Worm (Caenorhabditis elegans) whole organism, L2 larva: ENCODE results near the gene inx-8.

Experiments used
- C34F6.9 ChIP-seq: fragments of 150-350 bp; optimal IDR thresholded peaks from 2 replicates; lab custom pipeline; 2014; ENCODE audit warnings: missing biosample characterization, missing genetic modification characterization
- F13H6.1 ChIP-seq: sonication (generic microtip); optimal IDR thresholded peaks from 2 replicates; lab custom pipeline; 2016; ENCODE audit warnings: missing genetic modification characterization, missing compliant biosample characterization
- R02D3.7 ChIP-seq: fragments of 150-350 bp; optimal IDR thresholded peaks from 2 replicates; lab custom pipeline; 2014; ENCODE audit warnings: missing biosample characterization, missing genetic modification characterization
- ZK546.5 ChIP-seq: sonication (generic microtip); optimal IDR thresholded peaks from 2 replicates; lab custom pipeline; 2017; ENCODE audit warnings: missing biosample characterization, missing genetic modification characterization
- alr-1 ChIP-seq: fragments of 150-350 bp; optimal IDR thresholded peaks from 2 replicates; lab custom pipeline; 2014; ENCODE audit warnings: missing biosample characterization, missing genetic modification characterization
- ama-1 ChIP-seq: fragments of 150-350 bp; optimal IDR thresholded peaks from 2 replicates; lab custom pipeline; 2018; ENCODE audit warnings: inconsistent platforms
- blmp-1 ChIP-seq: sonication (generic microtip); optimal IDR thresholded peaks from 2 replicates; lab custom pipeline; 2017; ENCODE audit warnings: missing genetic modification characterization, mild to moderate bottlenecking, missing compliant biosample characterization, antibody characterized with exemption, moderate library complexity; ENCODE audit not compliant: insufficient read depth
- ceh-82 ChIP-seq: fragments of 150-350 bp; optimal IDR thresholded peaks from 2 replicates; lab custom pipeline; 2014; ENCODE audit warnings: missing biosample characterization, missing genetic modification characterization
- crh-2 ChIP-seq: sonication (generic microtip); optimal IDR thresholded peaks from 2 replicates; lab custom pipeline; 2017; ENCODE audit warnings: missing biosample characterization, missing genetic modification characterization
- dmd-4 ChIP-seq: sonication (generic microtip); optimal IDR thresholded peaks from 2 replicates; lab custom pipeline; 2017; ENCODE audit warnings: missing biosample characterization, missing genetic modification characterization
- elt-1 ChIP-seq: fragments of 150-350 bp; optimal IDR thresholded peaks from 2 replicates; lab custom pipeline; 2014; ENCODE audit warnings: missing biosample characterization, missing genetic modification characterization
- elt-3 ChIP-seq: sonication (generic microtip); optimal IDR thresholded peaks from 2 replicates; lab custom pipeline; 2017; ENCODE audit warnings: missing biosample characterization, missing genetic modification characterization
- fos-1 ChIP-seq: fragments of 150-350 bp; optimal IDR thresholded peaks from 2 replicates; lab custom pipeline; 2014; ENCODE audit warnings: missing biosample characterization, missing genetic modification characterization
- gmeb-1 ChIP-seq: fragments of 150-350 bp; optimal IDR thresholded peaks from 2 replicates; lab custom pipeline; 2014; ENCODE audit warnings: missing biosample characterization, missing genetic modification characterization
- lin-11 ChIP-seq: fragments of 150-350 bp; sonication (generic microtip); optimal IDR thresholded peaks from 2 replicates; lab custom pipeline; 2014; ENCODE audit warnings: missing biosample characterization, missing genetic modification characterization, inconsistent platforms, mixed read lengths
- lin-13 ChIP-seq: fragments of 150-350 bp; optimal IDR thresholded peaks from 2 replicates; lab custom pipeline; 2014; ENCODE audit warnings: missing biosample characterization, missing genetic modification reagents, missing genetic modification characterization
- lin-39 ChIP-seq: fragments of 150-350 bp; optimal IDR thresholded peaks from 2 replicates; lab custom pipeline; 2014; ENCODE audit warnings: missing biosample characterization, missing genetic modification reagents, missing genetic modification characterization
- lsy-2 ChIP-seq, 2 experiments: fragments of 150-350 bp in 1 of 2; sonication (generic microtip) in 1 of 2; optimal IDR thresholded peaks; 2 replicates each; lab custom pipeline; 2014 to 2017; ENCODE audit warnings: missing biosample characterization in 2 of 2, missing genetic modification characterization in 2 of 2
- mab-5 ChIP-seq: fragments of 150-350 bp; optimal IDR thresholded peaks from 2 replicates; lab custom pipeline; 2014; ENCODE audit warnings: missing biosample characterization, missing genetic modification characterization
- mbf-1 ChIP-seq: sonication (generic microtip); optimal IDR thresholded peaks from 2 replicates; lab custom pipeline; 2017; ENCODE audit warnings: missing biosample characterization, missing genetic modification characterization
- nhr-129 ChIP-seq: fragments of 150-350 bp; optimal IDR thresholded peaks from 2 replicates; lab custom pipeline; 2014; ENCODE audit warnings: missing biosample characterization, missing genetic modification characterization
- nhr-21 ChIP-seq: fragments of 150-350 bp; optimal IDR thresholded peaks from 2 replicates; lab custom pipeline; 2014; ENCODE audit warnings: missing biosample characterization, missing genetic modification characterization
- nhr-23 ChIP-seq: fragments of 150-350 bp; optimal IDR thresholded peaks from 2 replicates; lab custom pipeline; 2014; ENCODE audit warnings: missing biosample characterization, missing genetic modification reagents, missing genetic modification characterization
- nhr-237 ChIP-seq: fragments of 150-350 bp; optimal IDR thresholded peaks from 2 replicates; lab custom pipeline; 2014; ENCODE audit warnings: missing biosample characterization, missing genetic modification characterization
- nhr-25 ChIP-seq: fragments of 150-350 bp; sonication (generic microtip); optimal IDR thresholded peaks from 3 replicates; lab custom pipeline; 2014; ENCODE audit warnings: missing biosample characterization, missing genetic modification characterization
- nhr-6 ChIP-seq: fragments of 150-350 bp; optimal IDR thresholded peaks from 2 replicates; lab custom pipeline; 2014; ENCODE audit warnings: missing biosample characterization, missing genetic modification characterization
- nhr-77 ChIP-seq: fragments of 150-350 bp; optimal IDR thresholded peaks from 2 replicates; lab custom pipeline; 2014; ENCODE audit warnings: missing biosample characterization, missing genetic modification characterization
- peb-1 ChIP-seq: fragments of 150-350 bp; optimal IDR thresholded peaks from 2 replicates; lab custom pipeline; 2014; ENCODE audit warnings: missing biosample characterization, missing genetic modification characterization
- sem-4 ChIP-seq: fragments of 150-350 bp; optimal IDR thresholded peaks from 2 replicates; lab custom pipeline; 2014; ENCODE audit warnings: missing biosample characterization, missing genetic modification reagents, missing genetic modification characterization
- skn-1 ChIP-seq: sonication (generic microtip); optimal IDR thresholded peaks from 2 replicates; lab custom pipeline; 2017; ENCODE audit warnings: missing biosample characterization, missing genetic modification characterization
- sma-9 ChIP-seq, 2 experiments: fragments of 150-350 bp in 1 of 2; sonication (generic microtip) in 1 of 2; optimal IDR thresholded peaks; 2 replicates each; lab custom pipeline; 2014 to 2016; ENCODE audit warnings: missing genetic modification characterization in 2 of 2, mild to moderate bottlenecking in 1 of 2, missing biosample characterization in 1 of 2, missing compliant biosample characterization in 1 of 2, missing genetic modification reagents in 1 of 2, moderate library complexity in 1 of 2
- snpc-4 ChIP-seq: fragments of 150-350 bp; optimal IDR thresholded peaks from 2 replicates; lab custom pipeline; 2014; ENCODE audit warnings: missing biosample characterization, missing genetic modification characterization
- unc-39 ChIP-seq: fragments of 150-350 bp; optimal IDR thresholded peaks from 2 replicates; lab custom pipeline; 2014; ENCODE audit warnings: missing biosample characterization, missing genetic modification characterization
- unc-62 ChIP-seq: fragments of 150-350 bp; optimal IDR thresholded peaks from 2 replicates; lab custom pipeline; 2014; ENCODE audit warnings: missing biosample characterization, missing genetic modification reagents, missing genetic modification characterization
- zag-1 ChIP-seq: fragments of 150-350 bp; optimal IDR thresholded peaks from 2 replicates; lab custom pipeline; 2014; ENCODE audit warnings: missing biosample characterization, missing genetic modification characterization
- ztf-11 ChIP-seq: sonication (generic microtip); optimal IDR thresholded peaks from 2 replicates; lab custom pipeline; 2017; ENCODE audit warnings: missing biosample characterization, missing genetic modification characterization
- ztf-4 ChIP-seq: fragments of 150-350 bp; optimal IDR thresholded peaks from 2 replicates; lab custom pipeline; 2014; ENCODE audit warnings: missing biosample characterization, missing genetic modification characterization

Gene inx-8

ce11 chrIV:11635437-11636408 is 37.9 kb upstream of the inx-8 start, which contains the start of gene mars-1 (continued):
- TF ChIP-seq lin-11 (tag; lab: Kevin White, UChicago) (no peak), nhr-77 (tag; lab: Kevin White, UChicago) (no peak), blmp-1 (no peak), sma-9 (GFP tag; optimal IDR thresholded peaks at IDR 0.05; lab: Kevin White, UChicago) (peak; percentile 61), sma-9 (tag; optimal IDR thresholded peaks at IDR 0.05; lab: Kevin White, UChicago) (no peak), lin-13 (GFP tag; lab: Kevin White, UChicago) (peak; percentile 53), lsy-2 (tag; optimal IDR thresholded peaks at IDR 0.05; lab: Kevin White, UChicago) (peak; percentile 51 to 86), nhr-129 (tag; lab: Kevin White, UChicago) (peak; percentile 80), unc-39 (tag; lab: Kevin White, UChicago) (no peak)
- TF ChIP-seq, all 48 proteins: peak for 14

DNA sequence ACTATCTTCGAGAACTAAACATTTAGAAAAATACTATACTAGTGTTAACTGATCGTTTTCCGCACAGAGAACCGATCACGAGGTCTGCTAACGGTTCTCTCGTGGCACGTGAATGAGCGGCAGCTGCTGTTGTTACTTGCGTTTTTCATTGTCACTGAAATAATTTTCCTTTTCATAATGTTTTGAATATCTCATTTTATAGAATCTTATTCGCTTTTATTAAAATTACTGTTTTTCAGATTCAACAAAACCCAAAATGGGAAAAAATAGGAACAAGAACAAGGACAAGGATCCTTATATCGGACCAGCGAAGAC is 37.3 kb upstream of the inx-8 start, which contains the start of gene F58B3.6:
Gene F58B3.6 (plus strand): TSS at position 240 of the 315 bp plus-strand sequence.
- peak; percentile 27 for TF ChIP-seq sma-9 (GFP tag; optimal IDR thresholded peaks at IDR 0.05; lab: Kevin White, UChicago)
- TF ChIP-seq sma-9 (tag; optimal IDR thresholded peaks at IDR 0.05; lab: Kevin White, UChicago) = no peak
- TF ChIP-seq fos-1 (tag; lab: Kevin White, UChicago) = no peak
- TF ChIP-seq F13H6.1 (tag; lab: Kevin White, UChicago) = no peak
- no peak for TF ChIP-seq dmd-4 (tag; lab: Kevin White, UChicago)
- no peak for TF ChIP-seq peb-1 (tag; lab: Kevin White, UChicago)
- no peak for TF ChIP-seq lin-11 (tag; lab: Kevin White, UChicago)
- no peak for TF ChIP-seq R02D3.7 (tag; lab: Kevin White, UChicago)
- TF ChIP-seq gmeb-1 = peak; percentile 27
- no peak for TF ChIP-seq ZK546.5 (tag; lab: Kevin White, UChicago)
- no peak for TF ChIP-seq unc-62 (GFP tag; lab: Kevin White, UChicago)
- no peak for TF ChIP-seq sem-4 (tag; lab: Kevin White, UChicago)
- TF ChIP-seq alr-1 (tag; lab: Kevin White, UChicago) = no peak
- TF ChIP-seq nhr-25 (tag; lab: Kevin White, UChicago) = peak; percentile 3
- no peak for TF ChIP-seq mab-5 (tag; lab: Kevin White, UChicago)
- TF ChIP-seq ztf-4 = no peak
- TF ChIP-seq skn-1 (tag; lab: Kevin White, UChicago) = no peak
- TF ChIP-seq nhr-23 (tag; lab: Kevin White, UChicago) = no peak
- TF ChIP-seq crh-2 (tag; lab: Kevin White, UChicago) = peak; percentile 19
- TF ChIP-seq nhr-129 (tag; lab: Kevin White, UChicago) = peak; percentile 40
- TF ChIP-seq lsy-2 (tag; optimal IDR thresholded peaks at IDR 0.05; lab: Kevin White, UChicago) = peak in 1 of 2 experiments; percentile 43
- peak; percentile 10 for TF ChIP-seq C34F6.9 (tag; lab: Kevin White, UChicago)

- TF ChIP-seq nhr-6 (tag; lab: Kevin White, UChicago) (no peak), nhr-21 (tag; lab: Kevin White, UChicago) (no peak), unc-62 (GFP tag; lab: Kevin White, UChicago) (no peak), alr-1 (tag; lab: Kevin White, UChicago) (no peak), dmd-4 (tag; lab: Kevin White, UChicago) (no peak), elt-1 (tag; lab: Kevin White, UChicago) (no peak), unc-39 (tag; lab: Kevin White, UChicago) (no peak), lin-13 (GFP tag; lab: Kevin White, UChicago) (no peak), snpc-4 (tag; lab: Kevin White, UChicago) (no peak), nhr-23 (tag; lab: Kevin White, UChicago) (no peak), zag-1 (no peak)
Observed at ce11 chrIV:11638016-11638415, 35.6 kb upstream of the inx-8 start, which contains the start of gene rbm-17. Gene rbm-17, plus strand, starts transcription at chrIV:11638316.

- TF ChIP-seq unc-62 (GFP tag; lab: Kevin White, UChicago) (no peak), sem-4 (tag; lab: Kevin White, UChicago) (no peak), zag-1 (no peak), ztf-4 (no peak), ztf-11 (tag; lab: Kevin White, UChicago) (no peak), lin-39 (no peak), F13H6.1 (tag; lab: Kevin White, UChicago) (no peak), mbf-1 (tag; lab: Kevin White, UChicago) (no peak), crh-2 (tag; lab: Kevin White, UChicago) (no peak), lsy-2 (tag; optimal IDR thresholded peaks at IDR 0.05; lab: Kevin White, UChicago) (no peak), nhr-21 (tag; lab: Kevin White, UChicago) (no peak), elt-3 (no peak), elt-1 (tag; lab: Kevin White, UChicago) (no peak), nhr-237 (tag; lab: Kevin White, UChicago) (no peak), ceh-82 (no peak), peb-1 (tag; lab: Kevin White, UChicago) (no peak), ama-1 (lab: Kevin White, UChicago) (no peak), sma-9 (GFP tag; optimal IDR thresholded peaks at IDR 0.05; lab: Kevin White, UChicago) (no peak), sma-9 (tag; optimal IDR thresholded peaks at IDR 0.05; lab: Kevin White, UChicago) (no peak), lin-13 (GFP tag; lab: Kevin White, UChicago) (no peak), unc-39 (tag; lab: Kevin White, UChicago) (no peak)
Observed at ce11 chrIV:11640915-11641314, 32.7 kb upstream of the inx-8 start, which contains the start of gene ttr-50. Gene ttr-50, minus strand, starts transcription at chrIV:11641015.
